Worm (Caenorhabditis elegans): ENCODE results near the gene maa-1.
"Not testable (repeated sequence)": the region's sequence is repeated elsewhere in the genome, so short reads cannot be mapped to it uniquely, and the experiment has no call there.

The maa-1 gene

ce11 chrIII:11781800-11782199 is 40.5 kb downstream of the maa-1 start, which contains the start of gene srd-74:
TSS of gene srd-74 (plus strand) at chrIII:11782100.
- TF ChIP-seq ceh-9 (tag; optimal IDR thresholded peaks at IDR 0.05) (no peak), egl-5 (tag; optimal IDR thresholded peaks at IDR 0.05) (no peak), elt-1 (tag; optimal IDR thresholded peaks at IDR 0.05) (no peak), tbx-2 (tag; optimal IDR thresholded peaks at IDR 0.05) (no peak), lin-15B (tag; optimal IDR thresholded peaks at IDR 0.05) (no peak), ztf-11 (tag; optimal IDR thresholded peaks at IDR 0.05) (no peak), ceh-16 (tag; optimal IDR thresholded peaks at IDR 0.05) (no peak), sea-2 (GFP tag; optimal IDR thresholded peaks at IDR 0.05) (no peak), nhr-67 (tag; optimal IDR thresholded peaks at IDR 0.05) (no peak), ztf-4 (tag; optimal IDR thresholded peaks at IDR 0.05) (no peak), fkh-2 (tag; optimal IDR thresholded peaks at IDR 0.05) (no peak), jun-1 (tag; optimal IDR thresholded peaks at IDR 0.05) (no peak), R02D3.7 (tag; optimal IDR thresholded peaks at IDR 0.05) (no peak), unc-39 (tag; optimal IDR thresholded peaks at IDR 0.05) (no peak), eor-1 (tag; optimal IDR thresholded peaks at IDR 0.05) (no peak), elt-2 (tag; optimal IDR thresholded peaks at IDR 0.05) (no peak), egl-27 (tag; optimal IDR thresholded peaks at IDR 0.05) (no peak), nhr-11 (tag; optimal IDR thresholded peaks at IDR 0.05) (no peak), ceh-82 (tag; optimal IDR thresholded peaks at IDR 0.05) (no peak)

- TF ChIP-seq nhr-237 (tag; optimal IDR thresholded peaks at IDR 0.05), result no peak
- TF ChIP-seq nhr-76 (tag; optimal IDR thresholded peaks at IDR 0.05), result no peak
- no peak for TF ChIP-seq lsy-12 (tag; optimal IDR thresholded peaks at IDR 0.05)
- no peak for TF ChIP-seq ZK546.5 (tag; optimal IDR thresholded peaks at IDR 0.05)
Observed at ce11 chrIII:11780183-11780664, 42.1 kb downstream of the maa-1 start, which contains the start of gene C24H11.5. TSS of gene C24H11.5 (plus strand) at chrIII:11780233.

ce11 chrIII:11777321-11777720 is 45.0 kb downstream of the maa-1 start, which contains the start of gene mdt-21:
TSS of gene mdt-21 (plus strand) at chrIII:11777621.
- no peak for TF ChIP-seq elt-1 (tag; optimal IDR thresholded peaks at IDR 0.05)
- TF ChIP-seq nhr-77 (tag; optimal IDR thresholded peaks at IDR 0.05), result no peak

- TF ChIP-seq zag-1 (tag; optimal IDR thresholded peaks at IDR 0.05) (no peak), unc-62 (GFP tag; optimal IDR thresholded peaks at IDR 0.05) (no peak), pha-4 (tag; optimal IDR thresholded peaks at IDR 0.05) (peak; percentile 70), tbx-2 (tag; optimal IDR thresholded peaks at IDR 0.05) (no peak), nhr-43 (tag; optimal IDR thresholded peaks at IDR 0.05; ENCODE audit: poor library complexity, severe bottlenecking) (no peak), snpc-4 (tag; optimal IDR thresholded peaks at IDR 0.05) (peak; percentile 44), pqm-1 (tag; optimal IDR thresholded peaks at IDR 0.05) (no peak), nfya-1 (tag; optimal IDR thresholded peaks at IDR 0.05; ENCODE audit: insufficient read depth) (peak; percentile 58), ceh-16 (tag; optimal IDR thresholded peaks at IDR 0.05) (no peak), lin-15B (tag; optimal IDR thresholded peaks at IDR 0.05) (peak; percentile 29), ztf-11 (tag; optimal IDR thresholded peaks at IDR 0.05) (no peak), nhr-23 (tag; optimal IDR thresholded peaks at IDR 0.05) (peak; percentile 68), nhr-25 (tag; optimal IDR thresholded peaks at IDR 0.05) (peak; percentile 28), R02D3.7 (tag; optimal IDR thresholded peaks at IDR 0.05) (no peak), egl-5 (tag; optimal IDR thresholded peaks at IDR 0.05) (peak; percentile 22), lsy-12 (tag; optimal IDR thresholded peaks at IDR 0.05) (no peak)
Observed at ce11 chrIII:11774508-11775000, 47.8 kb downstream of the maa-1 start, which contains the start of gene immp-1. TSS of gene immp-1 (plus strand) at chrIII:11774950.

- TF ChIP-seq R02D3.7 (tag; optimal IDR thresholded peaks at IDR 0.05); nhr-43 (tag; optimal IDR thresholded peaks at IDR 0.05; ENCODE audit: poor library complexity, severe bottlenecking); mdl-1 (tag; optimal IDR thresholded peaks at IDR 0.05): not testable (repeated sequence)
Observed at ce11 chrIII:11773581-11773980, 48.7 kb downstream of the maa-1 start, which contains the start of gene gbf-1. TSS of gene gbf-1 (minus strand) at chrIII:11773681.

All from whole organism, L3 larva.